Worm (Caenorhabditis elegans) whole organism, L4/young adult: ENCODE results near the gene mtr-4.

Source experiments
- W03F9.2 ChIP-seq: fragments of 150-350 bp; optimal IDR thresholded peaks from 2 replicates; lab custom pipeline; 2014; ENCODE audit warnings: missing biosample characterization, missing genetic modification characterization
- dao-5 ChIP-seq: sonication (generic microtip); optimal IDR thresholded peaks from 2 replicates; lab custom pipeline; 2016; ENCODE audit warnings: missing genotype, missing genetic modification characterization, moderate library complexity, missing compliant biosample characterization
- him-1 ChIP-seq: sonication (generic microtip); optimal IDR thresholded peaks from 2 replicates; lab custom pipeline; 2016; ENCODE audit warnings: missing genotype, missing genetic modification reagents, missing genetic modification characterization, missing compliant biosample characterization

DNA sequence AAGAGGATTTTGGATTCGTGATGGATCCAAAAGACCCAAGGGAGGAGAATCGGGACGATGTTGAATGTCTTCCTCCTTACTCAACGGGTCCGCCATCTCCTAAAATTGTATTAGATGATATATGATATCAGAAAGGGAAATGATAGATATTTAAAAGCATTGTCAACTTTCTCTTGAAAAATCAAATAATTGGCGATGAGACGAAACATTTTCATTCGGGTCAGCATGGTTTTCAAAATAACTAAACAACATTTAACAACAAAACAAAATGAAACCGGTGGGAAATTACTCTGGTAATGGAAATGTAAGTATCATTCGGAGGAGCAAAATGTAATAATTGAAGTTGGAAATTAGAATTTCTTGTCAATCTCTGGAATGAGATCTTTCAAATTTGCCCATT lies 29.0 kb upstream of the mtr-4 start, which contains the start of gene pis-1:
- TF ChIP-seq dao-5 (tag; lab: Kevin White, UChicago) (no peak), him-1 (tag; lab: Kevin White, UChicago) (no peak), W03F9.2 (tag; lab: Kevin White, UChicago) (no peak)
